Fruit fly (Drosophila melanogaster) whole organism, embryonic: ENCODE results near the gene Rbp4.
A peak's percentile ranks its signal among the peaks of the same experiment; 100 is the strongest.

ENCODE experiments used
- Awh ChIP-seq: fragments of 200-800 bp; sonication (Bioruptor generic); IDR thresholded peaks from 2 replicates; pipeline ENCODE4, ENCODE4 v1.3.6; 2022; ENCODE audit warnings: missing biosample characterization, missing genetic modification characterization
- Bgb ChIP-seq: fragments of 200-800 bp; sonication (Bioruptor generic); IDR thresholded peaks from 2 replicates; pipeline ENCODE4 v1.3.6; 2022; ENCODE audit warnings: missing biosample characterization, missing genetic modification characterization; ENCODE audit not compliant: partially characterized antibody
- CG1024 ChIP-seq: fragments of 200-800 bp; sonication (Bioruptor generic); IDR thresholded peaks from 2 replicates; pipeline ENCODE4 v1.3.6; 2022; ENCODE audit warnings: missing biosample characterization, missing genetic modification characterization
- CG10274 ChIP-seq: fragments of 200-800 bp; sonication (Bioruptor generic); optimal IDR thresholded peaks from 3 replicates; lab custom pipeline; 2017; ENCODE audit warnings: missing biosample characterization, mild to moderate bottlenecking, missing genetic modification characterization
- CG10321 ChIP-seq: fragments of 200-800 bp; sonication (Bioruptor generic); IDR thresholded peaks from 2 replicates; pipeline ENCODE4 v1.3.6; 2022; ENCODE audit warnings: missing biosample characterization, missing genetic modification characterization
- CG1602 ChIP-seq: fragments of 200-800 bp; sonication (Bioruptor generic); optimal IDR thresholded peaks from 3 replicates; lab custom pipeline; 2016; ENCODE audit warnings: missing biosample characterization, missing genetic modification characterization
- CG1647 ChIP-seq: fragments of 200-800 bp; sonication (Bioruptor generic); optimal IDR thresholded peaks from 3 replicates; lab custom pipeline; 2016; ENCODE audit warnings: missing biosample characterization, missing genetic modification characterization
- CG16815 ChIP-seq: fragments of 200-800 bp; sonication (Bioruptor generic); optimal IDR thresholded peaks from 3 replicates; lab custom pipeline; 2017; ENCODE audit warnings: missing biosample characterization, mild to moderate bottlenecking, missing genetic modification characterization
- CG17328 ChIP-seq: fragments of 200-800 bp; sonication (Bioruptor generic); IDR thresholded peaks from 2 replicates; pipeline ENCODE4 v1.3.6; 2022; ENCODE audit warnings: missing biosample characterization, missing genetic modification characterization
- CG17361 ChIP-seq: fragments of 200-800 bp; sonication (Bioruptor generic); IDR thresholded peaks from 3 replicates; pipeline ENCODE4 v1.3.6; 2022; ENCODE audit warnings: missing biosample characterization, missing genetic modification characterization
- CG17385 ChIP-seq: fragments of 200-800 bp; sonication (Bioruptor generic); optimal IDR thresholded peaks from 3 replicates; lab custom pipeline; 2018; ENCODE audit warnings: missing biosample characterization, mild to moderate bottlenecking, missing genetic modification characterization
- CG18599 ChIP-seq: fragments of 200-800 bp; sonication (Bioruptor generic); optimal IDR thresholded peaks from 3 replicates; lab custom pipeline; 2017; ENCODE audit warnings: missing biosample characterization, missing genetic modification characterization, mild to moderate bottlenecking, moderate library complexity, missing genetic modification reagents
- CG32532 ChIP-seq: fragments of 200-800 bp; sonication (Bioruptor generic); IDR thresholded peaks from 2 replicates; pipeline ENCODE4 v1.3.6; 2022; ENCODE audit warnings: missing biosample characterization, missing genetic modification characterization
- CG33213 ChIP-seq: fragments of 200-800 bp; sonication (Bioruptor generic); optimal IDR thresholded peaks from 3 replicates; lab custom pipeline; 2016; ENCODE audit warnings: missing biosample characterization, missing genetic modification characterization
- CG34422 ChIP-seq: fragments of 200-800 bp; sonication (Bioruptor generic); IDR thresholded peaks from 3 replicates; pipeline ENCODE4 v1.3.6; 2022; ENCODE audit warnings: missing biosample characterization, missing genetic modification characterization
- CG4820 ChIP-seq: fragments of 200-800 bp; sonication (Bioruptor generic); optimal IDR thresholded peaks from 3 replicates; lab custom pipeline; 2016; ENCODE audit warnings: missing biosample characterization, missing genetic modification characterization
- CG5953 ChIP-seq: fragments of 200-800 bp; sonication (Bioruptor generic); IDR thresholded peaks from 2 replicates; pipeline ENCODE4 v1.3.6; 2022; ENCODE audit warnings: missing biosample characterization, missing genetic modification characterization
- CG6272 ChIP-seq: fragments of 200-800 bp; sonication (Bioruptor generic); IDR thresholded peaks from 2 replicates; pipeline ENCODE4 v1.3.6; 2022; ENCODE audit warnings: missing biosample characterization, missing genetic modification characterization
- CG6791 ChIP-seq: fragments of 200-800 bp; sonication (Bioruptor generic); IDR thresholded peaks from 3 replicates; pipeline ENCODE4 v1.3.6; 2022; ENCODE audit warnings: missing biosample characterization, missing genetic modification characterization; ENCODE audit not compliant: partially characterized antibody
- CG9215 ChIP-seq: fragments of 200-800 bp; sonication (Bioruptor generic); IDR thresholded peaks from 2 replicates; pipeline ENCODE4 v1.3.6; 2022; ENCODE audit warnings: missing biosample characterization, missing genetic modification characterization
- D19A ChIP-seq: fragments of 200-800 bp; optimal IDR thresholded peaks from 3 replicates; lab custom pipeline; 2019; ENCODE audit warnings: missing biosample characterization, mild to moderate bottlenecking, missing genetic modification characterization, moderate library complexity
- Hr3 ChIP-seq: fragments of 200-800 bp; sonication (Bioruptor generic); optimal IDR thresholded peaks from 3 replicates; lab custom pipeline; 2016; ENCODE audit warnings: missing biosample characterization, missing genetic modification characterization
- MBD-R2 ChIP-seq: fragments of 200-800 bp; sonication (Bioruptor generic); IDR thresholded peaks from 2 replicates; pipeline ENCODE4 v1.3.6; 2022; ENCODE audit warnings: missing biosample characterization, missing genetic modification characterization
- Mrtf ChIP-seq: fragments of 200-800 bp; sonication (Bioruptor generic); IDR thresholded peaks from 3 replicates; pipeline ENCODE4 v1.3.6; 2022; ENCODE audit warnings: missing biosample characterization, missing genetic modification characterization
- Sox100B ChIP-seq: fragments of 200-800 bp; sonication (Bioruptor generic); optimal IDR thresholded peaks from 3 replicates; lab custom pipeline; 2018; ENCODE audit warnings: missing biosample characterization, mild to moderate bottlenecking, missing genetic modification characterization
- Stat92E ChIP-seq, 3 experiments: fragments of >200 bp in 2 of 3; fragments of 200-800 bp in 1 of 3; sonication (Bioruptor generic) in 1 of 3; optimal IDR thresholded peaks; 2 replicates each; lab custom pipeline; 2017 to 2019; ENCODE audit warnings: missing biosample characterization in 3 of 3, missing genetic modification characterization in 3 of 3, mild to moderate bottlenecking in 1 of 3, moderate library complexity in 1 of 3
- TFAM ChIP-seq: fragments of 200-800 bp; sonication (Bioruptor generic); optimal IDR thresholded peaks from 2 replicates; lab custom pipeline; 2017; ENCODE audit warnings: missing biosample characterization, missing genetic modification characterization, inconsistent platforms
- YL-1 ChIP-seq: fragments of 200-800 bp; sonication (Bioruptor generic); optimal IDR thresholded peaks from 3 replicates; lab custom pipeline; 2017; ENCODE audit warnings: missing biosample characterization, mild to moderate bottlenecking, missing genetic modification characterization
- aop ChIP-seq: fragments of 200-800 bp; sonication (Bioruptor generic); IDR thresholded peaks from 2 replicates; pipeline ENCODE4 v1.3.6; 2022; ENCODE audit warnings: missing biosample characterization, missing genetic modification characterization
- az2 ChIP-seq: fragments of 200-800 bp; sonication (Bioruptor generic); optimal IDR thresholded peaks from 3 replicates; lab custom pipeline; 2016; ENCODE audit warnings: missing biosample characterization, missing genetic modification characterization
- bcd ChIP-seq: fragments of 200-800 bp; sonication (Bioruptor generic); optimal IDR thresholded peaks from 2 replicates; lab custom pipeline; 2017; ENCODE audit warnings: missing biosample characterization, mild to moderate bottlenecking, missing genetic modification characterization
- bowl ChIP-seq: fragments of 200-800 bp; sonication (Bioruptor generic); IDR thresholded peaks from 2 replicates; pipeline ENCODE4 v1.3.6; 2022; ENCODE audit warnings: missing biosample characterization, missing genetic modification characterization
- caup ChIP-seq: fragments of 200-800 bp; sonication (Bioruptor generic); optimal IDR thresholded peaks from 3 replicates; lab custom pipeline; 2017; ENCODE audit warnings: missing biosample characterization, mild to moderate bottlenecking, missing genetic modification characterization, moderate library complexity; ENCODE audit not compliant: severe bottlenecking
- chinmo ChIP-seq: fragments of 200-800 bp; sonication (Bioruptor generic); IDR thresholded peaks from 4 replicates; pipeline ENCODE4 v1.3.6; 2022; ENCODE audit warnings: missing biosample characterization, missing genetic modification characterization; ENCODE audit not compliant: partially characterized antibody
- disco-r ChIP-seq: fragments of 200-800 bp; sonication (Bioruptor generic); optimal IDR thresholded peaks from 2 replicates; lab custom pipeline; 2016; ENCODE audit warnings: missing biosample characterization, missing genetic modification characterization
- dmrt11E ChIP-seq: fragments of 200-800 bp; sonication (Bioruptor generic); optimal IDR thresholded peaks from 3 replicates; lab custom pipeline; 2018; ENCODE audit warnings: missing biosample characterization, mild to moderate bottlenecking, missing genetic modification characterization, moderate library complexity
- dmrt99B ChIP-seq: fragments of 200-800 bp; sonication (Bioruptor generic); optimal IDR thresholded peaks from 2 replicates; lab custom pipeline; 2018; ENCODE audit warnings: missing biosample characterization, mild to moderate bottlenecking, missing genetic modification characterization, moderate library complexity
- hth ChIP-seq: fragments of >200 bp; optimal IDR thresholded peaks from 2 replicates; lab custom pipeline; 2017; ENCODE audit warnings: inconsistent platforms
- jigr1 ChIP-seq: fragments of 200-800 bp; sonication (Bioruptor generic); IDR thresholded peaks from 3 replicates; pipeline ENCODE4 v1.3.6; 2022; ENCODE audit warnings: missing biosample characterization, missing genetic modification characterization
- mam ChIP-seq: fragments of 200-800 bp; sonication (Bioruptor generic); optimal IDR thresholded peaks from 3 replicates; lab custom pipeline; 2016; ENCODE audit warnings: missing biosample characterization, missing genetic modification characterization
- mld ChIP-seq: fragments of 200-800 bp; sonication (Bioruptor generic); IDR thresholded peaks from 3 replicates; pipeline ENCODE4 v1.3.6; 2022; ENCODE audit warnings: missing biosample characterization, missing genetic modification characterization; ENCODE audit not compliant: partially characterized antibody
- sc ChIP-seq, 3 experiments: fragments of >200 bp in 2 of 3; fragments of 200-800 bp in 1 of 3; sonication (Bioruptor generic) in 1 of 3; optimal IDR thresholded peaks; 2 replicates in 2 of 3; 3 replicates in 1 of 3; lab custom pipeline; 2017; ENCODE audit warnings: mild to moderate bottlenecking in 1 of 3, missing biosample characterization in 1 of 3, missing genetic modification characterization in 1 of 3, missing genetic modification reagents in 1 of 3
- sr ChIP-seq: fragments of 200-800 bp; sonication (Bioruptor generic); IDR thresholded peaks from 3 replicates; pipeline ENCODE4 v1.3.6; 2022; ENCODE audit warnings: missing biosample characterization, missing genetic modification characterization
- ssp ChIP-seq: fragments of 200-800 bp; sonication (Bioruptor generic); IDR thresholded peaks from 2 replicates; pipeline ENCODE4 v1.3.6; 2022; ENCODE audit warnings: missing biosample characterization, missing genetic modification characterization
- stc ChIP-seq: fragments of 200-800 bp; sonication (Bioruptor generic); IDR thresholded peaks from 2 replicates; pipeline ENCODE4 v1.3.6; 2022; ENCODE audit warnings: missing biosample characterization, missing genetic modification characterization
- ttk ChIP-seq: fragments of 200-800 bp; sonication (Bioruptor generic); IDR thresholded peaks from 2 replicates; pipeline ENCODE4 v2.1.2; 2022; ENCODE audit warnings: missing biosample characterization, missing genetic modification characterization
- usp ChIP-seq: fragments of >200 bp; optimal IDR thresholded peaks from 2 replicates; lab custom pipeline; 2017; ENCODE audit warnings: missing biosample characterization, missing genetic modification characterization
- zfh1 ChIP-seq: fragments of 200-800 bp; sonication (Bioruptor generic); IDR thresholded peaks from 3 replicates; pipeline ENCODE4 v1.3.6; 2022; ENCODE audit warnings: missing biosample characterization, missing genetic modification characterization

Gene Rbp4

DNA sequence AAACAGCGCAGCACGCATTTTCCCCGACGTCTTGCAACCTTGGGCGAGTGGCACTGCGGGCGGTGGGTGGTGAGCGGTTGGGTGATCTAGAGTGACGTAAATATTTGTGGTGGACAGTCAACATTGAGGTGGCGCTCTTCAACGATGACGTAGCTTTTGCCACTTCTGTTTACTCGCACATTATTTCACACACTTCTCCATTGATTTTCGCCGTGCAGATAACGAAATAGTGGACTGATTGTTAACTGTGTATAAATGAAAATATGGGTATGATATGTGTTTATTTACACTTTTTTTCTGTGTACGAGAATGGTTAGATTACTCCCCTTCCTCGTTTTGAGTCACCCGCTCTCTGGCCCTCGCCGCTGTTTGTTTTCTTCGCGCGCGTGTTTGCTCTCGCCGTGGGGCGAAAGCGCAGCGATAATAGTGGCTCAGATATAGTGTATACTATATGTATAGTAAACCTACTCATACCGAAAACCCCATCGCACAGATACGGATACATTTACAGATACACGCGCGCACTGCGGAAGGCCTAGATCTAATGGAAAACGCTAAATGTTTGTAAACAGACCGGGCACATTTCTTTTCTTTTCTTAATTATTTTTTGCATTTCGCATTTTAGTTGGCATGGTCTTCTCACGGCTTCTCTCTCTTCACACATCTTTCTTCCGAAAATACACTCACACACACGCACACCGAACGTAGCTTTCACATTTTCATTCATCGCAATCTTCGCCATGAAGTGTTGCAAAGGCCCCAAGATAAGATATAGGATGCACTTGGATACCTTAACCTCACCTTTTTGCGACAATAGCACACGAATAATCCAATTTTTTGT lies 30.4 kb upstream of the Rbp4 start, which contains the start of gene omd (continued):
- TF ChIP-seq dmrt11E (tag; lab: Kevin White, UChicago) (peak; percentile 64), CG4820 (GFP tag; lab: Kevin White, UChicago) (peak; percentile 23), MBD-R2 (GFP tag; lab: Robert Waterston, UW) (peak; percentile 37; the same call in 1 of the 2 replicates), ssp (GFP tag; lab: Robert Waterston, UW) (peak; percentile 18; the same call in 1 of the 2 replicates), CG1647 (GFP tag; lab: Kevin White, UChicago) (no peak), CG10321 (no peak), az2 (GFP tag; lab: Kevin White, UChicago) (no peak), dmrt99B (tag; lab: Kevin White, UChicago) (no peak), Sox100B (GFP tag; lab: Kevin White, UChicago) (peak; percentile 70), mam (GFP tag; lab: Kevin White, UChicago) (no peak), bcd (GFP tag; lab: Kevin White, UChicago) (peak; percentile 70), CG9215 (GFP tag; lab: Robert Waterston, UW) (no peak), CG17385 (GFP tag; lab: Kevin White, UChicago) (peak; percentile 61), Hr3 (GFP tag; lab: Kevin White, UChicago) (peak; percentile 25), sr (GFP tag; lab: Robert Waterston, UW) (no peak; the same call in 2 of the 3 replicates), CG5953 (GFP tag; lab: Robert Waterston, UW) (peak; percentile 46; the same call in 1 of the 2 replicates), zfh1 (GFP tag; lab: Robert Waterston, UW) (peak; percentile 33; the same call in 1 of the 3 replicates), CG33213 (GFP tag; lab: Kevin White, UChicago) (peak; percentile 55), disco-r (GFP tag; lab: Kevin White, UChicago) (no peak), CG17361 (GFP tag; lab: Robert Waterston, UW) (no peak), Mrtf (GFP tag; lab: Robert Waterston, UW) (0 out of 3 replicates have a peak, but pooled peaks have one; percentile 7), chinmo (0 out of 4 replicates have a peak, but pooled peaks have one; percentile 66), aop (no peak), mld (GFP tag; lab: Robert Waterston, UW) (no peak), Awh (GFP tag; lab: Robert Waterston, UW) (peak; percentile 61; the same call in 1 of the 2 replicates), jigr1 (GFP tag; lab: Robert Waterston, UW) (no peak), sc (optimal IDR thresholded peaks at IDR 0.05; lab: Kevin White, UChicago) (no peak), sc (GFP tag; optimal IDR thresholded peaks at IDR 0.05; lab: Kevin White, UChicago) (peak; percentile 43), YL-1 (GFP tag; lab: Kevin White, UChicago) (peak; percentile 56), caup (GFP tag; lab: Kevin White, UChicago) (peak; percentile 77), CG6272 (no peak), hth (lab: Kevin White, UChicago) (no peak), CG6791 (GFP tag; lab: Robert Waterston, UW) (no peak), D19A (no peak), Bgb (0 out of 2 replicates have a peak, but pooled peaks have one; percentile 15), CG32532 (GFP tag; lab: Robert Waterston, UW) (peak; percentile 43), bowl (GFP tag; lab: Robert Waterston, UW) (no peak), CG10274 (GFP tag; lab: Kevin White, UChicago) (peak; percentile 55), stc (no peak), CG1602 (GFP tag; lab: Kevin White, UChicago) (peak; percentile 19), ttk (GFP tag; lab: Robert Waterston, UW) (no peak), CG17328 (GFP tag; lab: Robert Waterston, UW) (peak; percentile 51), CG18599 (GFP tag; lab: Kevin White, UChicago) (peak; percentile 88), CG34422 (peak; percentile 48; the same call in 1 of the 3 replicates), usp (GFP tag; lab: Kevin White, UChicago) (no peak), TFAM (peak; percentile 8), CG16815 (GFP tag; lab: Kevin White, UChicago) (no peak), CG1024 (GFP tag; lab: Robert Waterston, UW) (peak; percentile 68), Stat92E (GFP tag; optimal IDR thresholded peaks at IDR 0.05; lab: Kevin White, UChicago) (no peak)
